Worm (Caenorhabditis elegans) whole organism, young adult: ENCODE results near the gene szy-4.

ENCODE experiments used
- F33H1.4 ChIP-seq: fragments of 200-800 bp; sonication (Bioruptor generic); IDR thresholded peaks from 2 replicates; pipeline ENCODE4 v1.3.6; 2022; ENCODE audit warnings: missing genetic modification reagents, missing genetic modification characterization, missing compliant biosample characterization
- F57C9.4 ChIP-seq: sonication (generic microtip); optimal IDR thresholded peaks from 2 replicates; lab custom pipeline; 2017; ENCODE audit warnings: mild to moderate bottlenecking, missing genetic modification characterization, missing compliant biosample characterization
- T26A5.8 ChIP-seq: sonication (generic microtip); optimal IDR thresholded peaks from 2 replicates; lab custom pipeline; 2016; ENCODE audit warnings: missing genetic modification characterization, missing compliant biosample characterization
- Y67H2A.10 ChIP-seq: fragments of 200-800 bp; sonication (Bioruptor generic); conservative IDR thresholded peaks from 2 replicates; pipeline ENCODE4 v1.3.6; 2022; ENCODE audit warnings: missing genetic modification reagents, missing genetic modification characterization, missing compliant biosample characterization
- ets-4 ChIP-seq: fragments of 200-800 bp; sonication (Bioruptor generic); optimal IDR thresholded peaks from 2 replicates; lab custom pipeline; 2018; ENCODE audit warnings: mild to moderate bottlenecking, missing genetic modification characterization, missing compliant biosample characterization
- madf-8 ChIP-seq: fragments of 200-800 bp; sonication (Bioruptor generic); conservative IDR thresholded peaks from 2 replicates; pipeline ENCODE4 v1.3.6; 2022; ENCODE audit warnings: missing genetic modification reagents, missing genetic modification characterization, missing compliant biosample characterization
- nhr-27 ChIP-seq: fragments of 200-800 bp; sonication (Bioruptor generic); optimal IDR thresholded peaks from 2 replicates; lab custom pipeline; 2018; ENCODE audit warnings: mild to moderate bottlenecking, missing genetic modification characterization, moderate library complexity, missing compliant biosample characterization
- repo-1 ChIP-seq: sonication (generic microtip); optimal IDR thresholded peaks from 2 replicates; lab custom pipeline; 2017; ENCODE audit warnings: mild to moderate bottlenecking, missing genetic modification characterization, missing compliant biosample characterization
- snpc-3.4 ChIP-seq: sonication (generic microtip); optimal IDR thresholded peaks from 2 replicates; lab custom pipeline; 2017; ENCODE audit warnings: missing genetic modification characterization, mild to moderate bottlenecking, missing compliant biosample characterization, antibody characterized with exemption, moderate library complexity, missing genotype, missing genetic modification reagents
- unc-62 ChIP-seq: fragments of 150-350 bp; optimal IDR thresholded peaks from 2 replicates; lab custom pipeline; 2014; ENCODE audit warnings: missing biosample characterization, missing genetic modification reagents, missing genetic modification characterization
- ztf-28 ChIP-seq: fragments of 200-800 bp; sonication (Bioruptor generic); IDR thresholded peaks from 2 replicates; pipeline ENCODE4 v1.3.6; 2022; ENCODE audit warnings: missing genetic modification reagents, missing genetic modification characterization, missing compliant biosample characterization

DNA sequence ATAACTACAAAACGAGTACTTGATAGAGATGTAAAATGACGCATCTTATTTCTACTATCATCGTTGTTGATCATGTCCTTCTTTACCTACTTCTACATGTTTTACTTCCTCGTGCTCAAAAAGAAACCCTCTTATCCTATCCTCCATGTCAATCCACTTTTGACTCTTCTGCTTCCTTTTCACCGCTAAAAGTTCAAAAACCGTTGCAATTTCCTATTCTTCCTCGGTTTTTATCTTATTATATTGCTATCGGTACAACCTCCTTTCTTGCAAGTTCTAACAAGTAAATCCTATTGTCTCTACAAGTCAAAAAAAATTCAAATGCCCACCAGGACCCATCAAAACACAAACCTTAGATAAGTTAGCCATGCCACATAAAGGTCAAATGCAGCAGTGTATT is 8.8 kb downstream of the szy-4 start:
- TF ChIP-seq Y67H2A.10 (GFP tag; lab: Robert Waterston, UW) (no peak), repo-1 (no peak), snpc-3.4 (tag; lab: Kevin White, UChicago) (no peak), ztf-28 (GFP tag; lab: Robert Waterston, UW) (no peak), madf-8 (GFP tag; lab: Robert Waterston, UW) (no peak), F57C9.4 (tag; lab: Kevin White, UChicago) (no peak), nhr-27 (tag; lab: Kevin White, UChicago) (no peak), ets-4 (GFP tag; lab: Kevin White, UChicago) (no peak), T26A5.8 (tag; lab: Kevin White, UChicago) (no peak), unc-62 (GFP tag; lab: Kevin White, UChicago) (no peak), F33H1.4 (GFP tag; lab: Robert Waterston, UW) (no peak)
